Worm (Caenorhabditis elegans) whole organism, late embryonic: ENCODE measurements around the gene F19G12.9.

Experiments
- T23F11.4 ChIP-seq: fragments of 200-800 bp; sonication (Bioruptor generic); optimal IDR thresholded peaks from 2 replicates; lab custom pipeline; 2018; ENCODE audit warnings: mild to moderate bottlenecking, missing genetic modification characterization, missing compliant biosample characterization
- fkh-10 ChIP-seq: fragments of 150-350 bp; optimal IDR thresholded peaks from 2 replicates; lab custom pipeline; 2014; ENCODE audit warnings: missing biosample characterization, missing genetic modification reagents, missing genetic modification characterization

DNA sequence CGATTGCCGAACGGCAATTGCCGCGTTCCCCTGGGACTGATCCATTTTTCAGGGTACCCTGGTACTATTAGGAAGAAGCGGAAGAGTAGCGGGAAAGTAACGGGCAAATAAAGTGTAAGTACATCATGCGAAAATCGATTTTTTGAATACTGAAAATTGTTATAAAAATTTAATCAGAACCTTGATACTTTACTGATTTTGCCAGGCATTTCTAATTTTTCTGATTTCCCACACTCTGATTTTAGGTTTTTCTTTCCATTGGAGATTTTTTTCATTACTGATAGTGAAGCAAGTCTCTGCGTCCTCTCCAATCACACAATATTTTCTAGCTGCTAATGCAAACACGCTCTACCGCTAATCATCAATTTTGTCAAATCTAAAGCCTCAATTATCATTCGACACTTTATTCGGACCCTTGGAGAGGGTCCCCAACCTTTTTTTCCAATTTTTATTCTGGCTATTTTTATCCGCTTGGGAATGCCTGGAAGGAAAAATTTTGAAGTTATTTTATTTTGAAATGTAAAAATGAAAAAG, at the start of gene F19G12.9:
- no peak for TF ChIP-seq fkh-10 (GFP tag; lab: Kevin White, UChicago)
- TF ChIP-seq T23F11.4 (GFP tag; lab: Kevin White, UChicago), result no peak
